Fruit fly (Drosophila melanogaster) whole organism, prepupa: ENCODE data around the gene CG31715.

ENCODE experiments used
- Blimp-1 ChIP-seq: fragments of 200-800 bp; sonication (Bioruptor generic); optimal IDR thresholded peaks from 3 replicates; lab custom pipeline; 2017; ENCODE audit warnings: missing biosample characterization, missing genetic modification characterization, mild to moderate bottlenecking, moderate library complexity, missing genetic modification reagents
- CG10631 ChIP-seq: fragments of 200-800 bp; sonication (Bioruptor generic); optimal IDR thresholded peaks from 2 replicates; lab custom pipeline; 2016; ENCODE audit warnings: missing biosample characterization, missing genetic modification characterization
- CG10669 ChIP-seq: fragments of 200-800 bp; sonication (Bioruptor generic); optimal IDR thresholded peaks from 3 replicates; lab custom pipeline; 2018; ENCODE audit warnings: missing biosample characterization, mild to moderate bottlenecking, missing genetic modification characterization, moderate library complexity
- CG11294 ChIP-seq: fragments of 200-800 bp; sonication (Bioruptor generic); IDR thresholded peaks from 2 replicates; pipeline ENCODE4 v1.3.6; 2022; ENCODE audit warnings: missing biosample characterization, missing genetic modification characterization
- CG11762 ChIP-seq: fragments of 200-800 bp; sonication (Bioruptor generic); optimal IDR thresholded peaks from 3 replicates; lab custom pipeline; 2016; ENCODE audit warnings: missing biosample characterization, missing genetic modification characterization; ENCODE audit not compliant: insufficient read depth
- CG11902 ChIP-seq: fragments of 200-800 bp; sonication (Bioruptor generic); optimal IDR thresholded peaks from 3 replicates; lab custom pipeline; 2016; ENCODE audit warnings: missing biosample characterization, missing genetic modification characterization
- CG15336 ChIP-seq: fragments of 200-800 bp; sonication (Bioruptor generic); IDR thresholded peaks from 2 replicates; pipeline ENCODE4 v1.3.6; 2022; ENCODE audit warnings: missing biosample characterization, missing genetic modification characterization
- CG1621 ChIP-seq: fragments of 200-800 bp; sonication (Bioruptor generic); optimal IDR thresholded peaks from 3 replicates; lab custom pipeline; 2018; ENCODE audit warnings: missing biosample characterization, mild to moderate bottlenecking, missing genetic modification characterization
- CG3032 ChIP-seq: fragments of 200-800 bp; optimal IDR thresholded peaks from 2 replicates; lab custom pipeline; 2019; ENCODE audit warnings: missing biosample characterization, mild to moderate bottlenecking, missing genetic modification characterization, moderate library complexity
- CG31627 ChIP-seq: fragments of 200-800 bp; sonication (Bioruptor generic); optimal IDR thresholded peaks from 3 replicates; lab custom pipeline; 2016; ENCODE audit warnings: missing biosample characterization, missing genetic modification characterization
- CG32006 ChIP-seq: fragments of 200-800 bp; sonication (Bioruptor generic); optimal IDR thresholded peaks from 3 replicates; lab custom pipeline; 2017; ENCODE audit warnings: missing biosample characterization, mild to moderate bottlenecking, missing genetic modification characterization
- CG34406 ChIP-seq: fragments of 200-800 bp; sonication (Bioruptor generic); optimal IDR thresholded peaks from 3 replicates; lab custom pipeline; 2016; ENCODE audit warnings: missing biosample characterization, missing genetic modification characterization
- CG4318 ChIP-seq: fragments of 200-800 bp; sonication (Bioruptor generic); optimal IDR thresholded peaks from 3 replicates; lab custom pipeline; 2017; ENCODE audit warnings: missing biosample characterization, mild to moderate bottlenecking, missing genetic modification characterization
- CG6276 ChIP-seq: fragments of 200-800 bp; sonication (Bioruptor generic); optimal IDR thresholded peaks from 2 replicates; lab custom pipeline; 2017; ENCODE audit warnings: missing biosample characterization, mild to moderate bottlenecking, missing genetic modification characterization
- CG6792 ChIP-seq: fragments of 200-800 bp; sonication (Bioruptor generic); optimal IDR thresholded peaks from 3 replicates; lab custom pipeline; 2016; ENCODE audit warnings: missing biosample characterization, missing genetic modification characterization
- CG6854 ChIP-seq: fragments of 200-800 bp; sonication (Bioruptor generic); optimal IDR thresholded peaks from 2 replicates; lab custom pipeline; 2017; ENCODE audit warnings: missing biosample characterization, mild to moderate bottlenecking, missing genetic modification characterization
- CG7368 ChIP-seq: fragments of 200-800 bp; sonication (Bioruptor generic); optimal IDR thresholded peaks from 3 replicates; lab custom pipeline; 2016; ENCODE audit warnings: missing biosample characterization, missing genetic modification characterization
- CG8119 ChIP-seq: fragments of 200-800 bp; sonication (Bioruptor generic); IDR thresholded peaks from 3 replicates; pipeline ENCODE4 v1.3.6; 2022; ENCODE audit warnings: missing biosample characterization, missing genetic modification characterization
- CG8319 ChIP-seq: fragments of 200-800 bp; sonication (Bioruptor generic); optimal IDR thresholded peaks from 3 replicates; lab custom pipeline; 2016; ENCODE audit warnings: missing biosample characterization, missing genetic modification characterization
- CG8632 ChIP-seq: fragments of 200-800 bp; sonication (Bioruptor generic); optimal IDR thresholded peaks from 3 replicates; lab custom pipeline; 2016; ENCODE audit warnings: missing biosample characterization, missing genetic modification characterization
- CG9139 ChIP-seq: fragments of 200-800 bp; sonication (Bioruptor generic); optimal IDR thresholded peaks from 3 replicates; lab custom pipeline; 2017; ENCODE audit warnings: missing biosample characterization, mild to moderate bottlenecking, missing genetic modification characterization
- Eip75B ChIP-seq: fragments of 200-800 bp; sonication (Bioruptor generic); optimal IDR thresholded peaks from 3 replicates; lab custom pipeline; 2016; ENCODE audit warnings: missing biosample characterization, missing genetic modification characterization
- Eip78C ChIP-seq: fragments of 200-800 bp; sonication (Bioruptor generic); peaks from one replicate; lab custom pipeline; 2016; ENCODE audit warnings: missing biosample characterization, missing genetic modification characterization
- Eip93F ChIP-seq: fragments of 200-800 bp; sonication (Bioruptor generic); optimal IDR thresholded peaks from 2 replicates; lab custom pipeline; 2016; ENCODE audit warnings: missing biosample characterization, mild to moderate bottlenecking, missing genetic modification characterization
- Ets96B ChIP-seq: fragments of 200-800 bp; optimal IDR thresholded peaks from 2 replicates; lab custom pipeline; 2019; ENCODE audit warnings: missing biosample characterization, mild to moderate bottlenecking, missing genetic modification characterization, moderate library complexity
- Hr38 ChIP-seq: sonication (Bioruptor generic); optimal IDR thresholded peaks from 2 replicates; lab custom pipeline; 2016; ENCODE audit warnings: missing biosample characterization, missing genetic modification characterization
- Met ChIP-seq: fragments of 200-800 bp; sonication (Bioruptor generic); optimal IDR thresholded peaks from 3 replicates; lab custom pipeline; 2016; ENCODE audit warnings: missing biosample characterization, missing genetic modification characterization
- OdsH ChIP-seq: fragments of 200-800 bp; sonication (Bioruptor generic); optimal IDR thresholded peaks from 3 replicates; lab custom pipeline; 2016; ENCODE audit warnings: missing biosample characterization, missing genetic modification characterization
- Smox ChIP-seq: fragments of 200-800 bp; sonication (Bioruptor generic); optimal IDR thresholded peaks from 3 replicates; lab custom pipeline; 2016; ENCODE audit warnings: missing biosample characterization, missing genetic modification characterization
- Sox102F ChIP-seq: fragments of 200-800 bp; sonication (Bioruptor generic); optimal IDR thresholded peaks from 2 replicates; lab custom pipeline; 2016; ENCODE audit warnings: missing biosample characterization, mild to moderate bottlenecking, missing genetic modification characterization
- Sox15 ChIP-seq: fragments of 200-800 bp; sonication (Bioruptor generic); optimal IDR thresholded peaks from 3 replicates; lab custom pipeline; 2016; ENCODE audit warnings: missing biosample characterization, missing genetic modification characterization
- achi ChIP-seq: fragments of 200-800 bp; sonication (Bioruptor generic); optimal IDR thresholded peaks from 3 replicates; lab custom pipeline; 2016; ENCODE audit warnings: missing biosample characterization, missing genetic modification characterization
- acj6 ChIP-seq: fragments of 200-800 bp; sonication (Bioruptor generic); optimal IDR thresholded peaks from 3 replicates; lab custom pipeline; 2016; ENCODE audit warnings: missing biosample characterization, missing genetic modification characterization
- cyc ChIP-seq: fragments of 200-800 bp; sonication (Bioruptor generic); optimal IDR thresholded peaks from 3 replicates; lab custom pipeline; 2016; ENCODE audit warnings: missing biosample characterization, missing genetic modification characterization
- dac ChIP-seq: fragments of 200-800 bp; sonication (Bioruptor generic); optimal IDR thresholded peaks from 2 replicates; lab custom pipeline; 2017; ENCODE audit warnings: missing biosample characterization, mild to moderate bottlenecking, missing genetic modification characterization
- dsx ChIP-seq: fragments of 200-800 bp; optimal IDR thresholded peaks from 3 replicates; lab custom pipeline; 2019; ENCODE audit warnings: missing biosample characterization, mild to moderate bottlenecking, missing genetic modification characterization, moderate library complexity; ENCODE audit not compliant: poor library complexity, severe bottlenecking
- esn ChIP-seq: fragments of 200-800 bp; sonication (Bioruptor generic); optimal IDR thresholded peaks from 2 replicates; lab custom pipeline; 2016; ENCODE audit warnings: missing biosample characterization, mild to moderate bottlenecking, missing genetic modification characterization, moderate library complexity
- fd85E ChIP-seq: fragments of 200-800 bp; sonication (Bioruptor generic); optimal IDR thresholded peaks from 3 replicates; lab custom pipeline; 2016; ENCODE audit warnings: missing biosample characterization, missing genetic modification characterization
- fkh ChIP-seq: fragments of 200-800 bp; sonication (Bioruptor generic); optimal IDR thresholded peaks from 3 replicates; lab custom pipeline; 2017; ENCODE audit warnings: missing biosample characterization, mild to moderate bottlenecking, missing genetic modification characterization, moderate library complexity
- lz ChIP-seq: fragments of 200-800 bp; sonication (Bioruptor generic); optimal IDR thresholded peaks from 3 replicates; lab custom pipeline; 2016; ENCODE audit warnings: missing biosample characterization, missing genetic modification characterization
- net ChIP-seq: fragments of 200-800 bp; sonication (Bioruptor generic); optimal IDR thresholded peaks from 3 replicates; lab custom pipeline; 2016; ENCODE audit warnings: missing biosample characterization, missing genetic modification characterization
- pdm3 ChIP-seq: fragments of 200-800 bp; sonication (Bioruptor generic); optimal IDR thresholded peaks from 3 replicates; lab custom pipeline; 2016; ENCODE audit warnings: missing biosample characterization, missing genetic modification characterization
- salr ChIP-seq, 2 experiments: fragments of 200-800 bp; sonication (Bioruptor generic); optimal IDR thresholded peaks; 3 replicates each; lab custom pipeline; 2016 to 2018; ENCODE audit warnings: missing biosample characterization in 2 of 2, missing genetic modification characterization in 2 of 2, mild to moderate bottlenecking in 1 of 2
- spab ChIP-seq: fragments of 200-800 bp; sonication (Bioruptor generic); optimal IDR thresholded peaks from 2 replicates; lab custom pipeline; 2017; ENCODE audit warnings: missing biosample characterization, mild to moderate bottlenecking, missing genetic modification characterization, missing genetic modification reagents
- ss ChIP-seq, 2 experiments: fragments of 200-800 bp; sonication (Bioruptor generic); optimal IDR thresholded peaks; 2 replicates in 1 of 2; 3 replicates in 1 of 2; lab custom pipeline; 2017 to 2018; ENCODE audit warnings: mild to moderate bottlenecking in 2 of 2, missing biosample characterization in 2 of 2, missing genetic modification characterization in 2 of 2, moderate library complexity in 1 of 2
- svp ChIP-seq: fragments of 200-800 bp; sonication (Bioruptor generic); peaks from one replicate; lab custom pipeline; 2016; ENCODE audit warnings: missing biosample characterization, missing genetic modification characterization
- topi ChIP-seq: fragments of 200-800 bp; sonication (Bioruptor generic); optimal IDR thresholded peaks from 3 replicates; lab custom pipeline; 2016; ENCODE audit warnings: missing biosample characterization, missing genetic modification characterization

CG31715 gene

DNA sequence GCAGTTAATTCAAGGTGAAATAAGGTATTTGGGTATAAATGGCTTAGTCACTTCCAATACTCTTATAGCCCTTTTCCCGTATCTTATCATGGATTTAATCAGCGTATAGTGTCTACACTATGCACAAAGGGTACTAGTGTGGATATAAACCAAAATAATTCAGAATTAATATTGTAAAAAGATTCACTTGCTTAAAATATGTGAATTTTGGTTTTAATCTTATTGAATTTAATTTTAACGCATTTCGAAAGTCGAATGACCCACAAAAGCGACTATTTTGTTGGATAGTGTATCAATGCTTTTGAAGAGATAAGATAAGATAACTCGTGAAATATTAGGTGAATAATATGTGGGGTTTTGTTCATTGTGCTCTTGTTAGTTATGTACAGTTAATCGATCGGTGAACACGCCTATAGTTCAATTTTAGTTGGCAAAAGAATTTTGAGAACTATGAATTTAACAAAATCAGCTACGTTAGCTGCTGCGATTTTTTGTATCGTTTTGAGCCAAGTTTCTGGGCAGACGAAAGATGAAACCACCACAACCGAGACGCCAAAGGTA, 40.6 kb downstream of the CG31715 start, which contains the start of gene CG5096 (continued):
- TF ChIP-seq topi (GFP tag; lab: Kevin White, UChicago) (peak; percentile 76), CG32006 (GFP tag; lab: Kevin White, UChicago) (no peak), CG4318 (GFP tag; lab: Kevin White, UChicago) (no peak), Eip75B (GFP tag; lab: Kevin White, UChicago) (peak; percentile 72), Ets96B (peak; percentile 62), CG7368 (GFP tag; lab: Kevin White, UChicago) (peak; percentile 51), CG8632 (GFP tag; lab: Kevin White, UChicago) (peak; percentile 69), spab (GFP tag; lab: Kevin White, UChicago) (no peak)

DNA sequence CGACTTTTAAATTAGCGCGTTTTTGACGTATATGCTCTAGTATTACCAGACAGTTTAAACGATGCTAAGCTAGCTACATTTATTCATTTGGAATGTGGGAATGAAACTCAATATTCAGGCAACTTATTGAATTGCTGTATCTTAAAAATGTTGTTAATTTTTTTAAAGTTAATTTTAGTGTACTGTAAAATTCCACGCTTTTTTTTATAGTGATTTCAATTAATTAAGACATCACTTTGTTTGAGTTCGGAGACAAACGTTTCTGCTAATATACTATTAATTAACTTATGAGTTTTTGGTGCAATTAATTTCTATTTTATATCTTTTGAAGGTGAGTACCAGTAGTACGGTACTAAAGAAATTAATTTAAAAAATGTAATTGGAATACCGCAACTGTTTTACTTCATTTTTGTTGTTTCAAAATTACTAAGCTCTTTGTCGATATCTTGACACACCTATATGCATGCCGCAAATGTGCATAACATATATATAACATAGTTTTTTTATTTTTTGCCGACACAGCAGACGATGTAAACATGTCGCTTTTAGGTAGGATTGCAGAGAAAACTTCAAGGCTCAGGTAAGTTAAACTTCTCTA, 44.9 kb downstream of the CG31715 start, which contains the start of the genes Cdk1 and mRpS7:
Gene Cdk1 (minus strand): TSS at position 55 of the 598 bp plus-strand sequence.
Gene mRpS7 (plus strand): TSS at position 455 of the 598 bp plus-strand sequence.
- TF ChIP-seq lz (GFP tag; lab: Kevin White, UChicago) (peak; percentile 61), CG31627 (GFP tag; lab: Kevin White, UChicago) (peak; percentile 74), dac (GFP tag; lab: Kevin White, UChicago) (peak; percentile 28), CG10669 (GFP tag; lab: Kevin White, UChicago) (peak; percentile 67), CG8632 (GFP tag; lab: Kevin White, UChicago) (peak; percentile 51), CG15336 (GFP tag; lab: Robert Waterston, UW) (peak; percentile 65), cyc (GFP tag; lab: Kevin White, UChicago) (peak; percentile 72), net (GFP tag; lab: Kevin White, UChicago) (no peak), achi (GFP tag; lab: Kevin White, UChicago) (peak; percentile 63), esn (GFP tag; lab: Kevin White, UChicago) (peak; percentile 77), Sox15 (GFP tag; lab: Kevin White, UChicago) (peak; percentile 49), CG1621 (tag; lab: Kevin White, UChicago) (no peak), Smox (GFP tag; lab: Kevin White, UChicago) (peak; percentile 74), dsx (GFP tag; lab: Kevin White, UChicago) (peak; percentile 57), CG11294 (no peak; the same call in 1 of the 2 replicates), salr (GFP tag; optimal IDR thresholded peaks at IDR 0.05; lab: Kevin White, UChicago) (peak in 1 of 2 experiments; percentile 69), OdsH (GFP tag; lab: Kevin White, UChicago) (peak; percentile 78), CG8119 (peak; percentile 79; the same call in 2 of the 3 replicates), CG6276 (GFP tag; lab: Kevin White, UChicago) (no peak), Eip78C (GFP tag; lab: Kevin White, UChicago) (peak; percentile 91), fkh (no peak), CG6792 (GFP tag; lab: Kevin White, UChicago) (peak; percentile 53), CG10631 (GFP tag; lab: Kevin White, UChicago) (peak; percentile 72), Eip93F (GFP tag; lab: Kevin White, UChicago) (no peak), CG8319 (GFP tag; lab: Kevin White, UChicago) (no peak), CG6854 (GFP tag; lab: Kevin White, UChicago) (no peak), CG4318 (GFP tag; lab: Kevin White, UChicago) (peak; percentile 57), CG3032 (peak; percentile 71), Blimp-1 (GFP tag; lab: Kevin White, UChicago) (no peak), spab (GFP tag; lab: Kevin White, UChicago) (no peak), svp (GFP tag; lab: Kevin White, UChicago) (no peak), Sox102F (no peak), CG7368 (GFP tag; lab: Kevin White, UChicago) (peak; percentile 22), CG9139 (no peak), ss (GFP tag; optimal IDR thresholded peaks at IDR 0.05; lab: Kevin White, UChicago) (peak in 1 of 2 experiments; percentile 68), CG11762 (GFP tag; lab: Kevin White, UChicago) (peak; percentile 44), CG34406 (peak; percentile 55), CG32006 (GFP tag; lab: Kevin White, UChicago) (no peak), Hr38 (GFP tag; lab: Kevin White, UChicago) (no peak), acj6 (GFP tag; lab: Kevin White, UChicago) (peak; percentile 68), Ets96B (peak; percentile 68), CG11902 (GFP tag; lab: Kevin White, UChicago) (peak; percentile 56), Met (peak; percentile 72), fd85E (GFP tag; lab: Kevin White, UChicago) (no peak), pdm3 (peak; percentile 78)
